Fruit fly (Drosophila melanogaster): Measurements from ENCODE around the gene Alg14.

The Alg14 gene

dm6 chrX:15482236-15482660 lies 10.3 kb downstream of the Alg14 start, which contains the start of gene CG6340 (continued):
- TF ChIP-seq sim (GFP tag; IDR thresholded peaks at IDR 0.05) = no peak
- no peak for TF ChIP-seq sisA (GFP tag; IDR thresholded peaks at IDR 0.05)
- no peak for TF ChIP-seq prd (optimal IDR thresholded peaks at IDR 0.05)
- TF ChIP-seq prd (GFP tag; IDR thresholded peaks at IDR 0.05) = no peak
- TF ChIP-seq CG1792 (GFP tag; optimal IDR thresholded peaks at IDR 0.05) = no peak
- no peak for TF ChIP-seq Kr (GFP tag; optimal IDR thresholded peaks at IDR 0.05)
- TF ChIP-seq Mrtf (GFP tag; IDR thresholded peaks at IDR 0.05) = no peak
- TF ChIP-seq Dp (GFP tag; optimal IDR thresholded peaks at IDR 0.05) = peak; percentile 72
- no peak for TF ChIP-seq CG5180 (GFP tag; optimal IDR thresholded peaks at IDR 0.05)
- no peak for TF ChIP-seq CG4404 (GFP tag; IDR thresholded peaks at IDR 0.05)
- TF ChIP-seq fd96Cb (tag; optimal IDR thresholded peaks at IDR 0.05) = no peak
- no peak for TF ChIP-seq CG11093 (GFP tag; IDR thresholded peaks at IDR 0.05)
- TF ChIP-seq pita (GFP tag; optimal IDR thresholded peaks at IDR 0.05) = no peak
- TF ChIP-seq CG13296 (GFP tag; optimal IDR thresholded peaks at IDR 0.05) = no peak
- TF ChIP-seq Scr (GFP tag; IDR thresholded peaks at IDR 0.05; ENCODE audit: partially characterized antibody) = peak; percentile 75
- 0 out of 2 replicates have a peak, but pooled peaks have one; percentile 10 for TF ChIP-seq ato (GFP tag; IDR thresholded peaks at IDR 0.05; ENCODE audit: partially characterized antibody)
- TF ChIP-seq CG2199 (GFP tag; IDR thresholded peaks at IDR 0.05) = no peak
- TF ChIP-seq sc (optimal IDR thresholded peaks at IDR 0.05) = no peak
- no peak for TF ChIP-seq sc (GFP tag; optimal IDR thresholded peaks at IDR 0.05)
- no peak for TF ChIP-seq Adf1 (GFP tag; IDR thresholded peaks at IDR 0.05)
- TF ChIP-seq Hr39 (optimal IDR thresholded peaks at IDR 0.05) = no peak
- peak; percentile 62 for TF ChIP-seq nerfin-2 (GFP tag; IDR thresholded peaks at IDR 0.05; ENCODE audit: partially characterized antibody)
- no peak for TF ChIP-seq HLH54F (GFP tag; optimal IDR thresholded peaks at IDR 0.05)
- TF ChIP-seq Ptx1 (GFP tag; IDR thresholded peaks at IDR 0.05) = no peak
- TF ChIP-seq CG30431 (GFP tag; optimal IDR thresholded peaks at IDR 0.05) = no peak
- TF ChIP-seq bbx (GFP tag; IDR thresholded peaks at IDR 0.05; ENCODE audit: partially characterized antibody) = peak; percentile 83
- TF ChIP-seq ftz-f1 (GFP tag; optimal IDR thresholded peaks at IDR 0.05) = no peak
- TF ChIP-seq HLH4C (GFP tag; IDR thresholded peaks at IDR 0.05; ENCODE audit: partially characterized antibody) = peak; percentile 70
- no peak for TF ChIP-seq ranshi (GFP tag; IDR thresholded peaks at IDR 0.05)
- TF ChIP-seq CG4360 (GFP tag; IDR thresholded peaks at IDR 0.05) = no peak
- no peak for TF ChIP-seq fru (optimal IDR thresholded peaks at IDR 0.05)
- no peak for TF ChIP-seq CG8388 (GFP tag; optimal IDR thresholded peaks at IDR 0.05)
- TF ChIP-seq hkb (optimal IDR thresholded peaks at IDR 0.05) = no peak
- no peak for TF ChIP-seq hkb (GFP tag; IDR thresholded peaks at IDR 0.05)
- no peak for TF ChIP-seq sd (tag; optimal IDR thresholded peaks at IDR 0.05)
- TF ChIP-seq fu2 (GFP tag; optimal IDR thresholded peaks at IDR 0.05) = no peak
- no peak for TF ChIP-seq CG18011 (GFP tag; optimal IDR thresholded peaks at IDR 0.05)
- TF ChIP-seq CG12942 (GFP tag; optimal IDR thresholded peaks at IDR 0.05) = no peak
- TF ChIP-seq CG10147 (GFP tag; optimal IDR thresholded peaks at IDR 0.05) = no peak
- TF ChIP-seq grn (GFP tag; optimal IDR thresholded peaks at IDR 0.05) = no peak
- no peak for TF ChIP-seq CG1529 (GFP tag; optimal IDR thresholded peaks at IDR 0.05)
- TF ChIP-seq CG7745 (tag; optimal IDR thresholded peaks at IDR 0.05) = no peak
- TF ChIP-seq tap (tag; optimal IDR thresholded peaks at IDR 0.05) = no peak
- TF ChIP-seq NFAT (GFP tag; IDR thresholded peaks at IDR 0.05) = no peak
- no peak for TF ChIP-seq HLH3B (GFP tag; IDR thresholded peaks at IDR 0.05)
- no peak for TF ChIP-seq Six4 (GFP tag; optimal IDR thresholded peaks at IDR 0.05)
- no peak for TF ChIP-seq CG12104 (GFP tag; optimal IDR thresholded peaks at IDR 0.05)
- TF ChIP-seq CG10462 (GFP tag; optimal IDR thresholded peaks at IDR 0.05) = no peak
- TF ChIP-seq CG2120 (GFP tag; optimal IDR thresholded peaks at IDR 0.05) = no peak
- no peak for TF ChIP-seq Ssrp (tag; optimal IDR thresholded peaks at IDR 0.05)
- TF ChIP-seq CG3726 (GFP tag; IDR thresholded peaks at IDR 0.05) = no peak
- peak; percentile 86 for TF ChIP-seq Bgb (GFP tag; IDR thresholded peaks at IDR 0.05; ENCODE audit: partially characterized antibody)
- no peak for TF ChIP-seq jigr1 (GFP tag; IDR thresholded peaks at IDR 0.05)
- no peak for TF ChIP-seq CG9215 (GFP tag; IDR thresholded peaks at IDR 0.05)
